Worm (Caenorhabditis elegans): ENCODE results near the gene taf-8.

taf-8 gene

DNA sequence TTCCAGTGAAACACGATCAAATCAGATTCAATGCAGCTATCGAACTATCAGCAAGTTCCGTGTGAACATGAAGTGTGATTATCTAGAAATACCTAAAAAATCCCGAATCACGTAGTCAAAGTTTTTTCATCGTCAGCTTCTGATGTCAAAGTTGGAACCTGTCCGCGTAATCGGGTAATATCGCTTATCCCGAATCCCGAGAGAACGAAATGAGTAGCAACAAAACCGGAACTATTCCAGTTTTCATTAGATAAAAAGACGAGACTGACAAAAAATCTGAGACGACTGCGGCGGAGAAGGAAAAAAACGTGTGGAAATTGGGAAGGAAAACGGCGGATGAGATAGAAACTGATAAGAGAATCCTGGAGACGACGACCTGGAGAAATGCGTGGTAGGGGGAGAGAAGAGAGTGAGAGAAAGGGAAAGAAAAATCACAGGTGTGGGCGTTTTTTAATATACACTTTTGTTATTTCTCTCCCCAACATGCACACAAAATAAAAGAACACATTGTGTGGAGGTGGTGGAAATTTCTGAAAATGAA lies 49.1 kb upstream of the taf-8 start:
- peak in 1 of 3 experiments; percentile 43 for TF ChIP-seq elt-3 (tag; optimal IDR thresholded peaks at IDR 0.05)
- peak; percentile 68 for TF ChIP-seq elt-2 (tag; optimal IDR thresholded peaks at IDR 0.05)
- TF ChIP-seq nfya-1 (tag; optimal IDR thresholded peaks at IDR 0.05; ENCODE audit: insufficient read depth): peak; percentile 43
- peak; percentile 81 for TF ChIP-seq ama-1 (optimal IDR thresholded peaks at IDR 0.05)
- TF ChIP-seq fos-1 (tag; optimal IDR thresholded peaks at IDR 0.05): no peak
- TF ChIP-seq nhr-23 (tag; optimal IDR thresholded peaks at IDR 0.05): peak; percentile 10

DNA sequence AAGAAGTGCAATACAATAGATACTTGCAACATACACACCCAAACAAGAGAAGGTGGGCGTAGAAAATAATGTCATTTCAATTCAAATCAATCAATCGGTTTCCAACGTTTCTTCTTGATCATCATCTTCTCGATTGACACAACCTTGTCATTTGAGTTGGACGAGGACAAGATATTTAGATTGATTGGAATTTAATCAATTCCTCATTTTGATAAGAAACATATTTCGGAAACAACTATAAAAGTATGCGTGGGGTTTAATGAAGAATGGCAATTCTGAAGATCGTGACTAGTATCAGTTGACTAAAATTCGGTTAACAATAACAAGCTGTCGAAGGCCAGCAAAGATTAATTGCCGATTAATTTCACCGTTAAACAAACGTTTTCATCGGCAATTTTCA lies 48.5 kb upstream of the taf-8 start:
- TF ChIP-seq nhr-43 (tag; optimal IDR thresholded peaks at IDR 0.05; ENCODE audit: poor library complexity, severe bottlenecking) (peak; percentile 46), elt-1 (tag; optimal IDR thresholded peaks at IDR 0.05) (peak; percentile 24), nhr-25 (tag; optimal IDR thresholded peaks at IDR 0.05) (peak; percentile 59), nhr-12 (tag; optimal IDR thresholded peaks at IDR 0.05) (no peak), zag-1 (tag; optimal IDR thresholded peaks at IDR 0.05) (no peak), eor-1 (tag; optimal IDR thresholded peaks at IDR 0.05) (no peak), nhr-11 (tag; optimal IDR thresholded peaks at IDR 0.05) (no peak), nhr-23 (tag; optimal IDR thresholded peaks at IDR 0.05) (peak; percentile 10), egl-5 (tag; optimal IDR thresholded peaks at IDR 0.05) (no peak), nhr-67 (tag; optimal IDR thresholded peaks at IDR 0.05) (no peak)

ce11 chrII:9621121-9621520 lies 48.0 kb upstream of the taf-8 start:
- TF ChIP-seq nfya-1 (tag; optimal IDR thresholded peaks at IDR 0.05; ENCODE audit: insufficient read depth) (peak; percentile 32), pha-4 (tag; optimal IDR thresholded peaks at IDR 0.05) (peak; percentile 60), lin-39 (tag; optimal IDR thresholded peaks at IDR 0.05) (peak; percentile 52), fkh-10 (GFP tag; optimal IDR thresholded peaks at IDR 0.05) (no peak), nhr-11 (tag; optimal IDR thresholded peaks at IDR 0.05) (no peak), nhr-76 (tag; optimal IDR thresholded peaks at IDR 0.05) (no peak), ama-1 (optimal IDR thresholded peaks at IDR 0.05) (peak; percentile 31), nhr-28 (tag; optimal IDR thresholded peaks at IDR 0.05) (no peak), nhr-67 (tag; optimal IDR thresholded peaks at IDR 0.05) (no peak), fos-1 (tag; optimal IDR thresholded peaks at IDR 0.05) (no peak), hmg-11 (tag; optimal IDR thresholded peaks at IDR 0.05) (peak; percentile 6), egl-27 (tag; optimal IDR thresholded peaks at IDR 0.05) (no peak), egl-5 (tag; optimal IDR thresholded peaks at IDR 0.05) (no peak), unc-62 (GFP tag; optimal IDR thresholded peaks at IDR 0.05) (peak; percentile 25), lsy-12 (tag; optimal IDR thresholded peaks at IDR 0.05) (no peak)

ce11 chrII:9621913-9622348 lies 47.2 kb upstream of the taf-8 start:
- TF ChIP-seq unc-39 (tag; optimal IDR thresholded peaks at IDR 0.05) (no peak), nhr-23 (tag; optimal IDR thresholded peaks at IDR 0.05) (peak; percentile 8), pha-4 (tag; optimal IDR thresholded peaks at IDR 0.05) (peak; percentile 91)

DNA sequence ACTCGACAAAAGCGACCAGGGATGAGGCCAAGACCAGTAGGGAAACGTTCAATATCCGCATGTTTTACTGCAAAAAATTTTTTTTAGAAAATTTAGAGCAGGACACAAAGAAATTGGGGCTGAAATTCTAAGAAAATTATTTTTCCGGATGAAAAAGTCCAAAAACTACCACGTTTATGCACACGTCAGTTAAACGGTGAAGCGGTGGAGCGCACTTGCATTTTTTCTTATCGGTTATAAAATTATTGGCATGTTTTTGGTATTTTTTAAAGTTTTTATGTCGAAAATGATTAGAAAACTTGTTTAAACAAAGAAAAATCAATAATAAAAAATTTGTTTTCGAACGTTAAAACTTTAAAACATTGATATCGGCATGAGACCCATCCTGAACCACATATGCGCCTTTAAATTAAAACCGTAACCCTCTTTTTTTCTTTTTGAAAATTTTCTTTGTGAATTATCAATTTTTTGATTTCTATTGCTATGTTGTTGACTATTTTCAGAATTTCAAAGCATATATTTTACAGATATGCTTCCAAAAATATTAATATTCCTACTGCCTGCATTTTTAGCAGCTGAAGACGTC lies 44.9 kb upstream of the taf-8 start, which contains the start of the genes dnj-20 and ZK1307.8:
dnj-20 (minus strand) TSS at position 67 of the 586 bp plus-strand sequence.
ZK1307.8 (plus strand) TSS at position 504 of the 586 bp plus-strand sequence.
- peak; percentile 22 for TF ChIP-seq lin-39 (tag; optimal IDR thresholded peaks at IDR 0.05)
- no peak for TF ChIP-seq tbx-2 (tag; optimal IDR thresholded peaks at IDR 0.05)
- peak; percentile 9 for TF ChIP-seq pha-4 (tag; optimal IDR thresholded peaks at IDR 0.05)
- no peak for TF ChIP-seq ama-1 (optimal IDR thresholded peaks at IDR 0.05)
- TF ChIP-seq lsy-12 (tag; optimal IDR thresholded peaks at IDR 0.05): no peak
- no peak for TF ChIP-seq mdl-1 (tag; optimal IDR thresholded peaks at IDR 0.05)
- peak; percentile 45 for TF ChIP-seq elt-2 (tag; optimal IDR thresholded peaks at IDR 0.05)
- TF ChIP-seq nfya-1 (tag; optimal IDR thresholded peaks at IDR 0.05; ENCODE audit: insufficient read depth): peak; percentile 34
- peak; percentile 40 for TF ChIP-seq lin-15B (tag; optimal IDR thresholded peaks at IDR 0.05)
- TF ChIP-seq hmg-11 (tag; optimal IDR thresholded peaks at IDR 0.05): peak; percentile 33
- TF ChIP-seq pqm-1 (tag; optimal IDR thresholded peaks at IDR 0.05): peak; percentile 34

ce11 chrII:9625930-9626329 lies 43.2 kb upstream of the taf-8 start:
- TF ChIP-seq elt-2 (tag; optimal IDR thresholded peaks at IDR 0.05) (no peak), lin-39 (tag; optimal IDR thresholded peaks at IDR 0.05) (no peak)

Data from whole organism, L3 larva.